Worm (Caenorhabditis elegans): ENCODE data around the gene ilys-5.

The ilys-5 gene

DNA sequence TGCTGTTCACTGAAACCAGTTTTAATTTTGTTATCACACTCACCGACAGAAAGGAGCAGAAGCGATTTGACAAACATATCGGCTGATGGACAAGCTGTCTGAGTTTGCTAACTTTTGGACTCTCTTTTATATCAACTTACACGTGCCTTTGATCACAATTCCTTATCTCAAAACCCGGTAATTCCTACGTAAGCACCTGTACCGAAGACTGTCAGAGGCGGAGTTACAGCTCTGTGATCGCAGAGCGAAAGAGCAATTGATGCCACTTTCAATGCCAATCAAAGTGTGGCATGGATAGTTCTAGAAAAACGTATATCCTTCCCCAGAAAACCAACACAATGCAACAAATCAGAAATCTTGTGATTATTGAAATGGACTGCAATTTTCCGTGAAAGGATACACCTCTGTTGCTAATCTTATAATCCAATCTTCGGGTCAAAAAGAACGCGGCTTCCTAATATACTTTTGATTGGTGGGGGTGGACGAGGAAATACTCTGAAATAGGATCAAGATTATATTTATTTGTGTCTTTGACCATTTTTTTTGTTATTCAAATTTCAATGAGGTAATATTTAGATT, at the start of gene ilys-5:
Gene ilys-5 (minus strand): TSS at position 140 of the 579 bp plus-strand sequence.
- 0 out of 2 replicates have a peak, but pooled peaks have one; percentile 13 for TF ChIP-seq php-3 (GFP tag; IDR thresholded peaks at IDR 0.05)
- no peak for TF ChIP-seq zag-1 (tag; optimal IDR thresholded peaks at IDR 0.05)
- peak; percentile 85 for TF ChIP-seq hlh-11 (tag; optimal IDR thresholded peaks at IDR 0.05)
- TF ChIP-seq mdl-1 (tag; optimal IDR thresholded peaks at IDR 0.05): no peak
- peak; percentile 85 for TF ChIP-seq dve-1 (tag; optimal IDR thresholded peaks at IDR 0.05; ENCODE audit: insufficient read depth)
- no peak for TF ChIP-seq rbr-2 (tag; optimal IDR thresholded peaks at IDR 0.05)
- TF ChIP-seq ceh-82 (tag; optimal IDR thresholded peaks at IDR 0.05): no peak
- TF ChIP-seq hlh-30 (tag; optimal IDR thresholded peaks at IDR 0.05; ENCODE audit: insufficient read depth): peak; percentile 32
- no peak for TF ChIP-seq daf-16 (GFP tag; optimal IDR thresholded peaks at IDR 0.05)
- peak; percentile 19 for TF ChIP-seq daf-16 (tag; optimal IDR thresholded peaks at IDR 0.05)
- no peak for TF ChIP-seq F10B5.3 (tag; optimal IDR thresholded peaks at IDR 0.05)
- TF ChIP-seq snpc-1.2 (GFP tag; IDR thresholded peaks at IDR 0.05): 0 out of 2 replicates have a peak, but pooled peaks have one; percentile 21
- peak; percentile 40 for TF ChIP-seq mxl-3 (GFP tag; optimal IDR thresholded peaks at IDR 0.05)
- TF ChIP-seq nhr-48 (tag; optimal IDR thresholded peaks at IDR 0.05): peak; percentile 80
- TF ChIP-seq mdt-29 (GFP tag; IDR thresholded peaks at IDR 0.05): peak; percentile 90
- TF ChIP-seq dmd-6 (GFP tag; IDR thresholded peaks at IDR 0.05): peak; percentile 93
- peak; percentile 38 for TF ChIP-seq nhr-102 (tag; optimal IDR thresholded peaks at IDR 0.05)

DNA sequence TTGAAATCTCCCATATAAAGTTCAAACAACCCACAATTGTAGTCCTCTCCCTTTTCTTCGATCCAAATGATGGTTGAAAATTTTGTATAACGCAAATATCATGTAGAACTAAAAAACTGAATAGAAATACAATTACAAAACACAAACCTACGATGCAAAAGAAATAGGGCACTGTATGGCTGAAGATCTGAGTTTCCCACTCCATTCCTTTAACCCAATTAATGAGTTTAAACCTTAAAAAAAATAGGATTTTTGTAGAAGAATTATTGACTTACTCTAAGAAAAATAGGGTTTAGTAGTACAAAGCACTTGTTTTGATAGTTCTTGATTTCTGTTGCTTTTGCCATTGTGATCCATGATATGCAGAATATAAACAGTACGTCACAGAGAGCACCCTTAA, 46.7 kb upstream of the ilys-5 start:
- TF ChIP-seq unc-62 (GFP tag; optimal IDR thresholded peaks at IDR 0.05 in 1 of 2) (peak in 1 of 2 experiments; percentile 93), unc-62 (tag; optimal IDR thresholded peaks at IDR 0.05) (no peak), lin-29 (GFP tag; IDR thresholded peaks at IDR 0.05) (no peak), lin-1 (GFP tag; IDR thresholded peaks at IDR 0.05) (no peak), zfp-2 (tag; optimal IDR thresholded peaks at IDR 0.05) (no peak), arid-1 (GFP tag; conservative IDR thresholded peaks at IDR 0.05) (no peak)

DNA sequence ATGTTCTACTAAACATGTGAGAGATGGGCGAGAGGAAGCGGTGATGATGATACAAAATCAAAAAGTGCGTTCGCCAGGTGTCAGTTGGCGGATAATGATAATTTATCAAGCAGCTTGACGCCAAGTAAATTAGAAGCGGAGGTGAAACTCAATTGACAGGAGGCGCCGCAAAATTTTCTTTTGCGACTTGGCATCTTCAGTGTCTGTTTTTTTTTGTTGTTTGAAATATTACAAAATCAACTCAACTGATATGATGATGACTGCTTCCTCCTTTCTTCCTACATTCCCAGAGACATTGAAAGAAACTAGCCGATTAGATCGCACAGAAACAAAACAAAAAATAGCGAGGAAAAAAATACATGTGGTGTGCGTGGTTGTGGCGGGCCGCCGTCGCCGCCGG, 39.4 kb upstream of the ilys-5 start:
- no peak for TF ChIP-seq nhr-76 (tag; optimal IDR thresholded peaks at IDR 0.05)
- TF ChIP-seq unc-62 (GFP tag; optimal IDR thresholded peaks at IDR 0.05 in 1 of 2): peak in 1 of 2 experiments; percentile 95
- no peak for TF ChIP-seq unc-62 (tag; optimal IDR thresholded peaks at IDR 0.05)

DNA sequence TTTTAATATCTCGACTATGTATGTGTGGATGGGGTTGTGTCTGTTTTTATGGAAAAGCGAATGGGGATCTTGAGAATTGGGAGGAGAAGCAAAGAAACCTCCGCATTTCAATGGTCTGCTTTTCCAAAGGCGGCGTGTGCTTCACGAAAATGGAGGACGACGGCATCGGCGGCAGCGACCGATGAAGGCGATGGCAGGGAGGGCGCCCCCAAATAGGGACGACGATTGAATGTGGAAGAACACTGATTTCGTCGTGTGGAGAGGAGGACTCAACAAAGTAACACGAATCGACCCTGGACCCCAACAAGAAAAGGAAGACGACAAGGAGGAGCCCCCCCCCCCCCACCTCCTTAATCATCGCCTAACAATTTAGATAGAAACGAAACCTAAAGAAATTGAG, 36.3 kb upstream of the ilys-5 start:
- TF ChIP-seq Y5F2A.4 (GFP tag; optimal IDR thresholded peaks at IDR 0.05): no peak
- peak; percentile 57 for TF ChIP-seq set-16 (GFP tag; IDR thresholded peaks at IDR 0.05)

DNA sequence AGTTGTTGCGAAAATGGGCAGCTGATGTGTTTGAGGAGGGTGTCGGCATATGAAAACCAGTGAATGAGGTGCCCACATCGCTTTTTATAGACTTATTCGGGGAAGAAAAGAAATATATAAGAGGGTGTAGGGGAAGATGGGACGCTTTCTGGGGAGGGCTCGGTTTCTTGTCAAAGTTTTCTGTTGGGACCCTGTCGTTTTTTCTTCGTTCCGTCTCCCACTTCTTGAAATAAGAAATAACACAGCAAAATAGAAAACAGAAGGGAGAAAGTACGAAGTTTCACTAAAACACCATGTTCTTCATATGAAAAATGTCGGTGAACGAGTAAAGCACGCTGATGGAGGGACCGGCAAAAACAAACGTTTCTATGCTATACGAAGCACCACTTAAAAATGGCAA, 33.0 kb upstream of the ilys-5 start, which contains the start of gene dop-3:
Gene dop-3 (minus strand): TSS at position 101 of the 400 bp plus-strand sequence.
- TF ChIP-seq pha-4 (GFP tag; IDR thresholded peaks at IDR 0.05) (no peak), pha-4 (tag; optimal IDR thresholded peaks at IDR 0.05) (no peak), ctbp-1 (GFP tag; IDR thresholded peaks at IDR 0.05) (no peak), unc-62 (GFP tag; optimal IDR thresholded peaks at IDR 0.05 in 1 of 2) (peak in 1 of 2 experiments; percentile 71), unc-62 (tag; optimal IDR thresholded peaks at IDR 0.05) (no peak)

DNA sequence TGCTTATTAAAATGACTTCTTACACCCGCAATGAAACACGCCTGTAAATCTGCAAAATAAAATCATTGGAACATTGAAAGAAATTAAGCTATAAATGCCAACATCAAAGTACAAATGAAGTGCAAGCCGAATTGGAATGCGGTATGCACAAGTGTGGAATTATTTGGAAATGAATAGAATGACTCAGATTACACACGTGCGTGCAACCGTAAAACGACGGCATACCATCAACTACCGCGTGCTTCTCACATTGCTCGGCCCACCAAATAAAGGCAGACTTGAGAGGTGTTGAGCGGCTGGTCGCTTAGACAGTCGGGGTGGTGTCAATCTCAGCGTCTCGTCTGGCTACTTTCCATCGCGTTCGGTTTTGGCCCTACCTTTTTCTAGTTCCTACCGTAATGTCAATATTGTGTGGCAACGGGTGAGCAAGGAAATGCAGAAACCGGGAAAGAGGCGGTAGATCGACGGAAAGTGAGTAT, 25.8 kb upstream of the ilys-5 start, which contains the start of gene aaim-1:
Gene aaim-1 (minus strand): TSS at position 51 of the 479 bp plus-strand sequence.
- no peak for TF ChIP-seq attf-4 (tag; optimal IDR thresholded peaks at IDR 0.05)
- TF ChIP-seq spr-3 (GFP tag; optimal IDR thresholded peaks at IDR 0.05): no peak
- peak in 1 of 2 experiments; percentile 53 for TF ChIP-seq unc-62 (GFP tag; optimal IDR thresholded peaks at IDR 0.05 in 1 of 2)
- TF ChIP-seq unc-62 (tag; optimal IDR thresholded peaks at IDR 0.05): no peak
- no peak for TF ChIP-seq zag-1 (tag; optimal IDR thresholded peaks at IDR 0.05)
- no peak for TF ChIP-seq hlh-11 (tag; optimal IDR thresholded peaks at IDR 0.05)
- no peak for TF ChIP-seq aha-1 (tag)
- no peak for TF ChIP-seq snpc-4 (tag; optimal IDR thresholded peaks at IDR 0.05)
- TF ChIP-seq D1046.2 (GFP tag; IDR thresholded peaks at IDR 0.05): no peak
- no peak for TF ChIP-seq hlh-30 (tag; optimal IDR thresholded peaks at IDR 0.05; ENCODE audit: insufficient read depth)
- TF ChIP-seq dmd-6 (GFP tag; IDR thresholded peaks at IDR 0.05): peak; percentile 57
- TF ChIP-seq dpl-1 (GFP tag; optimal IDR thresholded peaks at IDR 0.05): no peak
- no peak for TF ChIP-seq pqm-1 (tag; optimal IDR thresholded peaks at IDR 0.05)
- TF ChIP-seq ces-1 (GFP tag; optimal IDR thresholded peaks at IDR 0.05): no peak
- no peak for TF ChIP-seq T26A8.4 (GFP tag; IDR thresholded peaks at IDR 0.05)
- no peak for TF ChIP-seq egl-27 (tag; optimal IDR thresholded peaks at IDR 0.05)
- no peak for TF ChIP-seq zfp-2 (tag; optimal IDR thresholded peaks at IDR 0.05)
- no peak for TF ChIP-seq F44E2.7 (GFP tag; IDR thresholded peaks at IDR 0.05)
- TF ChIP-seq nhr-102 (tag; optimal IDR thresholded peaks at IDR 0.05): no peak
- TF ChIP-seq fos-1 (tag; optimal IDR thresholded peaks at IDR 0.05): no peak
